Worm (Caenorhabditis elegans) whole organism, L3 larva: ENCODE data around the gene mdt-11.
A peak's percentile ranks its signal among the peaks of the same experiment; 100 is the strongest.

Source experiments
- R02D3.7 ChIP-seq: fragments of 150-350 bp; optimal IDR thresholded peaks from 2 replicates; lab custom pipeline; 2014; ENCODE audit warnings: missing biosample characterization, missing genetic modification characterization
- aly-2 ChIP-seq: fragments of 150-350 bp; optimal IDR thresholded peaks from 2 replicates; lab custom pipeline; 2014; ENCODE audit warnings: missing biosample characterization, missing genetic modification characterization
- ceh-28 ChIP-seq: fragments of 150-350 bp; optimal IDR thresholded peaks from 2 replicates; lab custom pipeline; 2014; ENCODE audit warnings: missing biosample characterization, missing genetic modification reagents, missing genetic modification characterization
- ceh-82 ChIP-seq: fragments of 150-350 bp; optimal IDR thresholded peaks from 2 replicates; lab custom pipeline; 2014; ENCODE audit warnings: missing biosample characterization, missing genetic modification characterization
- ceh-9 ChIP-seq: sonication (generic microtip); optimal IDR thresholded peaks from 2 replicates; lab custom pipeline; 2018; ENCODE audit warnings: missing biosample characterization, missing genetic modification characterization
- daf-12 ChIP-seq: fragments of 150-350 bp; optimal IDR thresholded peaks from 2 replicates; lab custom pipeline; 2014; ENCODE audit warnings: missing biosample characterization, missing genetic modification reagents, missing genetic modification characterization
- egl-27 ChIP-seq: sonication (generic microtip); optimal IDR thresholded peaks from 4 replicates; lab custom pipeline; 2017; ENCODE audit warnings: missing biosample characterization, missing genetic modification reagents, missing genetic modification characterization
- egl-5 ChIP-seq: fragments of 150-350 bp; optimal IDR thresholded peaks from 2 replicates; lab custom pipeline; 2017; ENCODE audit warnings: missing biosample characterization, missing genetic modification reagents, missing genetic modification characterization, inconsistent platforms
- elt-1 ChIP-seq: fragments of 150-350 bp; optimal IDR thresholded peaks from 2 replicates; lab custom pipeline; 2014; ENCODE audit warnings: missing biosample characterization, missing genetic modification characterization
- elt-2 ChIP-seq: sonication (generic microtip); optimal IDR thresholded peaks from 2 replicates; lab custom pipeline; 2016; ENCODE audit warnings: missing genetic modification reagents, mild to moderate bottlenecking, missing genetic modification characterization, missing compliant biosample characterization
- fkh-10 ChIP-seq: sonication (generic microtip); optimal IDR thresholded peaks from 2 replicates; lab custom pipeline; 2017; ENCODE audit warnings: missing biosample characterization, missing genetic modification reagents, missing genetic modification characterization
- fkh-2 ChIP-seq: fragments of 150-350 bp; optimal IDR thresholded peaks from 2 replicates; lab custom pipeline; 2014; ENCODE audit warnings: missing biosample characterization, missing genetic modification reagents, missing genetic modification characterization
- fos-1 ChIP-seq: fragments of 150-350 bp; optimal IDR thresholded peaks from 2 replicates; lab custom pipeline; 2014; ENCODE audit warnings: missing biosample characterization, missing genetic modification characterization
- hmg-11 ChIP-seq: sonication (generic microtip); optimal IDR thresholded peaks from 2 replicates; lab custom pipeline; 2016; ENCODE audit warnings: missing genetic modification characterization, missing compliant biosample characterization
- jun-1 ChIP-seq: fragments of 150-350 bp; optimal IDR thresholded peaks from 2 replicates; lab custom pipeline; 2014; ENCODE audit warnings: missing biosample characterization, missing genetic modification reagents, missing genetic modification characterization
- lin-15B ChIP-seq: fragments of 150-350 bp; optimal IDR thresholded peaks from 2 replicates; lab custom pipeline; 2014; ENCODE audit warnings: missing biosample characterization, missing genetic modification characterization
- lin-39 ChIP-seq: fragments of 150-350 bp; optimal IDR thresholded peaks from 2 replicates; lab custom pipeline; 2018; ENCODE audit warnings: missing biosample characterization, missing genetic modification reagents, missing genetic modification characterization
- lsy-12 ChIP-seq: sonication (generic microtip); optimal IDR thresholded peaks from 2 replicates; lab custom pipeline; 2016; ENCODE audit warnings: mild to moderate bottlenecking, missing genetic modification characterization, missing compliant biosample characterization
- mdl-1 ChIP-seq: fragments of 150-350 bp; optimal IDR thresholded peaks from 2 replicates; lab custom pipeline; 2014; ENCODE audit warnings: missing biosample characterization, missing genetic modification characterization
- mml-1 ChIP-seq: fragments of 150-350 bp; sonication (generic microtip); optimal IDR thresholded peaks from 3 replicates; lab custom pipeline; 2014; ENCODE audit warnings: missing biosample characterization, missing genetic modification characterization
- nfya-1 ChIP-seq: sonication (generic microtip); optimal IDR thresholded peaks from 2 replicates; lab custom pipeline; 2017; ENCODE audit warnings: missing genetic modification characterization, mild to moderate bottlenecking, missing compliant biosample characterization, antibody characterized with exemption, moderate library complexity; ENCODE audit not compliant: insufficient read depth
- nhr-11 ChIP-seq: fragments of 150-350 bp; optimal IDR thresholded peaks from 2 replicates; lab custom pipeline; 2014; ENCODE audit warnings: missing biosample characterization, missing genetic modification characterization
- nhr-12 ChIP-seq: fragments of 150-350 bp; optimal IDR thresholded peaks from 2 replicates; lab custom pipeline; 2014; ENCODE audit warnings: missing biosample characterization, missing genetic modification characterization
- nhr-23 ChIP-seq: fragments of 150-350 bp; optimal IDR thresholded peaks from 2 replicates; lab custom pipeline; 2014; ENCODE audit warnings: missing biosample characterization, missing genetic modification reagents, missing genetic modification characterization
- nhr-237 ChIP-seq: fragments of 150-350 bp; optimal IDR thresholded peaks from 2 replicates; lab custom pipeline; 2014; ENCODE audit warnings: missing biosample characterization, missing genetic modification characterization
- nhr-25 ChIP-seq: sonication (generic microtip); optimal IDR thresholded peaks from 2 replicates; lab custom pipeline; 2017; ENCODE audit warnings: missing biosample characterization, missing genetic modification characterization
- nhr-43 ChIP-seq: sonication (generic microtip); optimal IDR thresholded peaks from 2 replicates; lab custom pipeline; 2016; ENCODE audit warnings: mild to moderate bottlenecking, missing genetic modification characterization, missing compliant biosample characterization; ENCODE audit not compliant: poor library complexity, severe bottlenecking
- nhr-76 ChIP-seq: fragments of 150-350 bp; sonication (generic microtip); optimal IDR thresholded peaks from 5 replicates; lab custom pipeline; 2014; ENCODE audit warnings: missing biosample characterization, missing genetic modification characterization
- pha-4 ChIP-seq: fragments of 150-350 bp; optimal IDR thresholded peaks from 2 replicates; lab custom pipeline; 2014; ENCODE audit warnings: missing biosample characterization, missing genetic modification reagents, missing genetic modification characterization
- sea-2 ChIP-seq: fragments of 150-350 bp; sonication (generic microtip); optimal IDR thresholded peaks from 4 replicates; lab custom pipeline; 2014; ENCODE audit warnings: missing biosample characterization, missing genetic modification reagents, missing genetic modification characterization
- skn-1 ChIP-seq: fragments of 150-350 bp; optimal IDR thresholded peaks from 2 replicates; lab custom pipeline; 2014; ENCODE audit warnings: missing biosample characterization, missing genetic modification characterization
- snpc-4 ChIP-seq: fragments of 150-350 bp; optimal IDR thresholded peaks from 2 replicates; lab custom pipeline; 2014; ENCODE audit warnings: missing biosample characterization, missing genetic modification characterization
- tbx-2 ChIP-seq: sonication (generic microtip); optimal IDR thresholded peaks from 2 replicates; lab custom pipeline; 2016; ENCODE audit warnings: mild to moderate bottlenecking, missing genetic modification characterization, missing compliant biosample characterization
- unc-39 ChIP-seq: sonication (generic microtip); optimal IDR thresholded peaks from 4 replicates; lab custom pipeline; 2017; ENCODE audit warnings: missing biosample characterization, missing genetic modification characterization
- zag-1 ChIP-seq: fragments of 150-350 bp; optimal IDR thresholded peaks from 2 replicates; lab custom pipeline; 2014; ENCODE audit warnings: missing biosample characterization, missing genetic modification characterization
- ztf-11 ChIP-seq: fragments of 150-350 bp; optimal IDR thresholded peaks from 2 replicates; lab custom pipeline; 2014; ENCODE audit warnings: missing biosample characterization, missing genetic modification characterization
- ztf-4 ChIP-seq: fragments of 150-350 bp; optimal IDR thresholded peaks from 2 replicates; lab custom pipeline; 2014; ENCODE audit warnings: missing biosample characterization, missing genetic modification characterization

The mdt-11 gene

DNA sequence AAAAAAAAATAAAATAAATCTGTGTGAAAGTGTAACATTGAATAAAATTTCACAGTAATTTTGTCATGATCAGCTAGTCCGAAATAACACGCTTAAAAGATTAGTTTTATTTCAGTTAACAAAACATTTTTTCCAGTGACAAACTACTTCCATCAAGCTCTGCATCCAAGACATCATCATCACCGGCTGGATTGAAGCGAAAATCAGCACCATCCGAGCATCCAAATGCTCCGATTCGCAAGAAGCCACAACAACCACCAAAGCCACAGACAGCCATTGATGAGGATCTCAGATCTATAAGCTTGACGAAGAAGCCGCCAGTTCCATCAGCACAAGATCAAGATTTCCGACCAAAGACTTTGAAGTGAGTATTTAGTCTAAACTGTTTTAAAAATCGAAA lies 6.2 kb downstream of the mdt-11 start:
- no peak for TF ChIP-seq ceh-9 (tag; lab: Kevin White, UChicago)
- no peak for TF ChIP-seq fos-1 (tag; lab: Kevin White, UChicago)
- TF ChIP-seq tbx-2 (tag; lab: Kevin White, UChicago) = no peak
- TF ChIP-seq mml-1 (tag; lab: Kevin White, UChicago) = no peak
- no peak for TF ChIP-seq nhr-11 (tag; lab: Kevin White, UChicago)

DNA sequence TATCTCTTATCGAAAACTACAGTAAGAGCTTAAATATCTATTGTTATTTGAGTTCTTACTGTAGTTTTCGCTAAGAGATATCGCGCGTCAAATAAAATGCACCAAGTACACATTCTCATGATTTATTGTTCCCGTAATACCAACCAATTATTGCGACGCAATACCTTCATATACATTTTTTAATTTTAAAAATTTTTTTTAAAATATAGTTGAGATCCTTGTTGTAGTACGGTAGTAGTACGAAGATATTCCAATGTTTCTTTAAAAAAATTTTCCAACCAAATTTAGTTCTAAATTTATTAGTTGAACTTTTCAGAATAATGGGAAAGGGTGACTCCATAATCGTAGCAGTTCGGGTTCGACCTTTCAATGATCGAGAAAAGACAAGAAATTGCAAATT lies 9.6 kb downstream of the mdt-11 start, which contains the start of gene klp-6:
Gene klp-6 (plus strand): TSS at position 301 of the 400 bp plus-strand sequence.
- TF ChIP-seq sea-2 (no peak), lsy-12 (tag; lab: Kevin White, UChicago) (no peak), nhr-12 (no peak), ztf-4 (no peak), lin-39 (tag; lab: Kevin White, UChicago) (no peak), skn-1 (tag; lab: Kevin White, UChicago) (no peak), egl-5 (tag; lab: Kevin White, UChicago) (no peak), fkh-2 (tag; lab: Kevin White, UChicago) (no peak), unc-39 (tag; lab: Kevin White, UChicago) (no peak), nhr-237 (tag; lab: Kevin White, UChicago) (no peak), ceh-28 (tag; lab: Kevin White, UChicago) (no peak), mdl-1 (tag; lab: Kevin White, UChicago) (no peak), daf-12 (tag; lab: Kevin White, UChicago) (no peak), zag-1 (tag; lab: Kevin White, UChicago) (no peak), lin-15B (no peak), mml-1 (tag; lab: Kevin White, UChicago) (no peak)

DNA sequence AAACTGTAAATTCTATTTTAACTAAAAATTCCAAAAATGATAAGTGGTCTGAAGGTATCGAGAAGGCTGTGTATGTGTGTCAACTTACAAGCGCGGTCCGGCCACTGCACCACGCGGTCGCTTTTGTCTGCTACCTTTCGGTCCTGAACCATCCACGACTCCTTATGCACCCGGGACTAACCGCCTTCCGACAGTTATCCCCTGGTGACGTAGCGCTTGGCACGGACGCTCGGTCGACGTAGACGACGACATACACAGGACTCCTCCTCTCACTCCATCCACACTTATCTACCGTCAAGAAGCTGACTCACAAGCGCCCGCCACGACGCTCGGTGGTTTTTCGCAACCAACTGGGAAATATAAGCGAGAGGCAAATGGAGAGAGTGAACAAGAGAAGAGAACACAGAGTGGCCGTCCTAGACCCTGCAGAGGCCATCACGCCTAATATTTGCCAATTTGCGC lies 10.4 kb downstream of the mdt-11 start:
- TF ChIP-seq elt-2 (tag; lab: Kevin White, UChicago) (peak; percentile 62), R02D3.7 (tag; lab: Kevin White, UChicago) (peak; percentile 10), skn-1 (tag; lab: Kevin White, UChicago) (peak; percentile 65), lsy-12 (tag; lab: Kevin White, UChicago) (peak; percentile 73), pha-4 (tag; lab: Kevin White, UChicago) (peak; percentile 76), aly-2 (tag; lab: Kevin White, UChicago) (peak; percentile 32), tbx-2 (tag; lab: Kevin White, UChicago) (peak; percentile 65), lin-39 (tag; lab: Kevin White, UChicago) (peak; percentile 59), nhr-23 (tag; lab: Kevin White, UChicago) (peak; percentile 67), hmg-11 (tag; lab: Kevin White, UChicago) (peak; percentile 94), nhr-43 (peak; percentile 58), nhr-25 (tag; lab: Kevin White, UChicago) (peak; percentile 67), jun-1 (tag; lab: Kevin White, UChicago) (peak; percentile 69), elt-1 (tag; lab: Kevin White, UChicago) (peak; percentile 11), nfya-1 (tag; lab: Kevin White, UChicago) (peak; percentile 67)

DNA sequence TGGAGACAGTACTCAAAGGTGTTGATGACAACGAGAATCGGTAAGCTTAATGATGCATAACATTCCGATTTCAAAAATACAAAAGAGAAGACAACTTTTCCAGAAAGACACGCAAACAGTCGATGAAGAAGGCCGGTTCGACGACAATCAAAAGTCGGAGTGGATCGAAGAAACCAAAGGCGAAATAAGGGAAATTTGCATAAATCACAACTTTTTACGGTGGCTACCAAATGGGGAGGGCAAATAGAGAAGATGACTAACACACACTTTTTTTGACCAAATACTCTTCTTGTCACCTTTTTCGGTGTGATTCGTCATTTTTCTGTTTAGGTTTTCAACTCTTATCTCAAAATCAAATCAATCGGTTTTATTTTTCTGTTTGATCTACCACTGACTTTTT lies 15.1 kb downstream of the mdt-11 start, which contains the start of gene C45G9.6:
Gene C45G9.6 (plus strand): TSS at position 301 of the 400 bp plus-strand sequence.
- TF ChIP-seq nhr-12 (no peak), egl-5 (tag; lab: Kevin White, UChicago) (peak; percentile 4)

DNA sequence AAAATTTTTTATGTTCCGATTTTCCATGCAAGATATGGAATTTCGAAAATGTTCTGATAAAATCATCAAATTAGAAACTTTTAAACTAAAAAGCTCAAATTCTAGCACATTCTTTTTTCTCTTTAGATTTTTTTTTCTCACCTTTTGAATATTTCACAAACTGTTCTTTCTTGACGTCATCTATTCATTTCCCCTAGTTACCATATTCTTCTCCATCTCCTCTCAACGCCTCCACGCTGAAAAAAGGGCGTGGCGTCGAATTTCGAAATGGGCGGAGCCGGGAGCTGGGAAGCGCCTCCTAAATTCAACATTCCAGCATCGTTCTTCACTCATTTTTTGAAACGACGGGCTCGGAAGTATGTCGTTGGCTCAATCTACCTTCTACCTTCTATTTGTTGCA lies 21.1 kb downstream of the mdt-11 start, which contains the start of gene nlp-43:
Gene nlp-43 (plus strand): TSS at position 301 of the 400 bp plus-strand sequence.
- TF ChIP-seq ztf-11 (tag; lab: Kevin White, UChicago) = no peak
- no peak for TF ChIP-seq snpc-4 (tag; lab: Kevin White, UChicago)
- TF ChIP-seq mml-1 (tag; lab: Kevin White, UChicago) = no peak
- TF ChIP-seq nhr-25 (tag; lab: Kevin White, UChicago) = no peak
- TF ChIP-seq ceh-28 (tag; lab: Kevin White, UChicago) = no peak
- TF ChIP-seq tbx-2 (tag; lab: Kevin White, UChicago) = no peak
- TF ChIP-seq daf-12 (tag; lab: Kevin White, UChicago) = no peak
- TF ChIP-seq unc-39 (tag; lab: Kevin White, UChicago) = no peak
- TF ChIP-seq egl-27 = no peak
- TF ChIP-seq egl-5 (tag; lab: Kevin White, UChicago) = no peak
- no peak for TF ChIP-seq fkh-2 (tag; lab: Kevin White, UChicago)
- TF ChIP-seq lsy-12 (tag; lab: Kevin White, UChicago) = no peak
- TF ChIP-seq sea-2 = no peak
- no peak for TF ChIP-seq ceh-82
- TF ChIP-seq nhr-237 (tag; lab: Kevin White, UChicago) = no peak
- TF ChIP-seq fkh-10 (GFP tag; lab: Kevin White, UChicago) = no peak
- TF ChIP-seq nhr-76 (tag; lab: Kevin White, UChicago) = no peak
- no peak for TF ChIP-seq ztf-4
- no peak for TF ChIP-seq nhr-23 (tag; lab: Kevin White, UChicago)
- no peak for TF ChIP-seq elt-2 (tag; lab: Kevin White, UChicago)
